Worm (Caenorhabditis elegans) whole organism, L4 larva: ENCODE data around the gene syx-3.

ENCODE experiments used
- D1046.2 ChIP-seq: fragments of 200-800 bp; sonication (Bioruptor generic); IDR thresholded peaks from 2 replicates; pipeline ENCODE4 v1.3.6; 2022; ENCODE audit warnings: missing genetic modification characterization, missing compliant biosample characterization
- F10B5.3 ChIP-seq: sonication (generic microtip); optimal IDR thresholded peaks from 2 replicates; lab custom pipeline; 2016; ENCODE audit warnings: mild to moderate bottlenecking, missing genetic modification characterization, missing compliant biosample characterization
- F26F4.8 ChIP-seq: fragments of 200-800 bp; sonication (Bioruptor generic); conservative IDR thresholded peaks from 2 replicates; pipeline ENCODE4 v1.3.6; 2022; ENCODE audit warnings: missing genetic modification characterization, missing compliant biosample characterization
- F37D6.2 ChIP-seq: sonication (generic microtip); optimal IDR thresholded peaks from 2 replicates; lab custom pipeline; 2016; ENCODE audit warnings: mild to moderate bottlenecking, missing genetic modification characterization, missing compliant biosample characterization
- F49E8.2 ChIP-seq: sonication (generic microtip); optimal IDR thresholded peaks from 2 replicates; lab custom pipeline; 2016; ENCODE audit warnings: missing compliant biosample characterization, mild to moderate bottlenecking, missing genetic modification characterization, borderline replicate concordance
- R02D3.7 ChIP-seq: fragments of 150-350 bp; sonication (generic microtip); optimal IDR thresholded peaks from 3 replicates; lab custom pipeline; 2014; ENCODE audit warnings: missing biosample characterization, missing genetic modification characterization
- T20F7.1 ChIP-seq: fragments of 200-800 bp; sonication (Bioruptor generic); optimal IDR thresholded peaks from 2 replicates; lab custom pipeline; 2018; ENCODE audit warnings: mild to moderate bottlenecking, missing genetic modification characterization, missing compliant biosample characterization
- aha-1 ChIP-seq: fragments of 150-350 bp; peaks from one replicate; lab custom pipeline; 2014; ENCODE audit warnings: missing biosample characterization, missing genetic modification characterization
- aly-2 ChIP-seq: sonication (generic microtip); optimal IDR thresholded peaks from 2 replicates; lab custom pipeline; 2018; ENCODE audit warnings: missing biosample characterization, missing genetic modification characterization
- arid-1 ChIP-seq: fragments of 200-800 bp; sonication (Bioruptor generic); conservative IDR thresholded peaks from 2 replicates; pipeline ENCODE4 v1.3.6; 2022; ENCODE audit warnings: missing genetic modification reagents, missing genetic modification characterization, missing compliant biosample characterization
- attf-4 ChIP-seq: sonication (generic microtip); optimal IDR thresholded peaks from 3 replicates; lab custom pipeline; 2017; ENCODE audit warnings: missing biosample characterization, missing genetic modification characterization
- ceh-20 ChIP-seq: fragments of 200-800 bp; sonication (Bioruptor generic); IDR thresholded peaks from 2 replicates; pipeline ENCODE4 v1.3.6; 2022; ENCODE audit warnings: missing genetic modification reagents, missing genetic modification characterization, missing compliant biosample characterization
- ceh-32 ChIP-seq: sonication (generic microtip); optimal IDR thresholded peaks from 2 replicates; lab custom pipeline; 2016; ENCODE audit warnings: mild to moderate bottlenecking, missing genetic modification characterization, missing compliant biosample characterization; ENCODE audit not compliant: poor library complexity
- ceh-44 ChIP-seq: fragments of 200-800 bp; sonication (Bioruptor generic); IDR thresholded peaks from 2 replicates; pipeline ENCODE4 v1.3.6; 2022; ENCODE audit warnings: missing genetic modification reagents, missing genetic modification characterization, missing compliant biosample characterization
- ces-1 ChIP-seq: fragments of 150-350 bp; sonication (generic microtip); optimal IDR thresholded peaks from 4 replicates; lab custom pipeline; 2014; ENCODE audit warnings: missing biosample characterization, missing genetic modification reagents, missing genetic modification characterization
- daf-16 ChIP-seq, 3 experiments: sonication (generic microtip); optimal IDR thresholded peaks; 2 replicates each; lab custom pipeline; 2016 to 2017; ENCODE audit warnings: missing genetic modification characterization in 3 of 3, missing genetic modification reagents in 3 of 3, mild to moderate bottlenecking in 2 of 3, missing compliant biosample characterization in 2 of 3, missing biosample characterization in 1 of 3, moderate library complexity in 1 of 3
- dmd-6 ChIP-seq: fragments of 200-800 bp; sonication (Bioruptor generic); IDR thresholded peaks from 2 replicates; pipeline ENCODE4 v1.3.6; 2022; ENCODE audit warnings: missing genetic modification reagents, missing genetic modification characterization, missing compliant biosample characterization
- dmd-9 ChIP-seq: fragments of 200-800 bp; sonication (Bioruptor generic); IDR thresholded peaks from 2 replicates; pipeline ENCODE4 v1.3.6; 2022; ENCODE audit warnings: missing genetic modification reagents, missing genetic modification characterization, missing compliant biosample characterization
- dpl-1 ChIP-seq: fragments of 150-350 bp; optimal IDR thresholded peaks from 2 replicates; lab custom pipeline; 2014; ENCODE audit warnings: missing biosample characterization, missing genetic modification reagents, missing genetic modification characterization
- dve-1 ChIP-seq: sonication (generic microtip); optimal IDR thresholded peaks from 2 replicates; lab custom pipeline; 2017; ENCODE audit warnings: antibody characterized with exemption, mild to moderate bottlenecking, missing genetic modification characterization, missing compliant biosample characterization; ENCODE audit not compliant: insufficient read depth
- hlh-30 ChIP-seq: sonication (generic microtip); optimal IDR thresholded peaks from 2 replicates; lab custom pipeline; 2017; ENCODE audit warnings: antibody characterized with exemption, mild to moderate bottlenecking, missing genetic modification characterization, missing compliant biosample characterization; ENCODE audit not compliant: insufficient read depth
- hmg-1.1 ChIP-seq: fragments of 200-800 bp; sonication (Bioruptor generic); IDR thresholded peaks from 2 replicates; pipeline ENCODE4 v1.3.6; 2022; ENCODE audit warnings: missing genetic modification reagents, missing genetic modification characterization, missing compliant biosample characterization
- lin-1 ChIP-seq: fragments of 200-800 bp; sonication (Bioruptor generic); IDR thresholded peaks from 2 replicates; pipeline ENCODE4 v1.3.6; 2022; ENCODE audit warnings: missing genetic modification reagents, missing genetic modification characterization, missing compliant biosample characterization
- lin-15B ChIP-seq: fragments of 150-350 bp; sonication (generic microtip); optimal IDR thresholded peaks from 3 replicates; lab custom pipeline; 2014; ENCODE audit warnings: missing biosample characterization, missing genetic modification characterization
- lin-29 ChIP-seq: fragments of 200-800 bp; sonication (Bioruptor generic); IDR thresholded peaks from 2 replicates; pipeline ENCODE4 v1.3.6; 2022; ENCODE audit warnings: missing genetic modification reagents, missing genetic modification characterization, missing compliant biosample characterization
- mdt-29 ChIP-seq: fragments of 200-800 bp; sonication (Bioruptor generic); IDR thresholded peaks from 2 replicates; pipeline ENCODE4 v1.3.6; 2022; ENCODE audit warnings: missing genetic modification reagents, missing genetic modification characterization, missing compliant biosample characterization
- nhr-28 ChIP-seq: fragments of 150-350 bp; optimal IDR thresholded peaks from 2 replicates; lab custom pipeline; 2014; ENCODE audit warnings: missing biosample characterization, missing genetic modification characterization
- nhr-41 ChIP-seq: fragments of 200-800 bp; sonication (Bioruptor generic); IDR thresholded peaks from 2 replicates; pipeline ENCODE4 v1.3.6; 2022; ENCODE audit warnings: missing genetic modification reagents, missing genetic modification characterization, missing compliant biosample characterization
- nhr-48 ChIP-seq: sonication (generic microtip); optimal IDR thresholded peaks from 2 replicates; lab custom pipeline; 2016; ENCODE audit warnings: mild to moderate bottlenecking, missing genetic modification characterization, missing compliant biosample characterization
- nhr-77 ChIP-seq: fragments of 150-350 bp; optimal IDR thresholded peaks from 2 replicates; lab custom pipeline; 2014; ENCODE audit warnings: missing biosample characterization, missing genetic modification characterization
- pqm-1 ChIP-seq: sonication (generic microtip); optimal IDR thresholded peaks from 2 replicates; lab custom pipeline; 2017; ENCODE audit warnings: missing biosample characterization, missing genetic modification characterization
- saeg-2 ChIP-seq: fragments of 200-800 bp; sonication (Bioruptor generic); IDR thresholded peaks from 2 replicates; pipeline ENCODE4 v1.3.6; 2022; ENCODE audit warnings: missing genetic modification reagents, missing genetic modification characterization, missing compliant biosample characterization
- sdz-12 ChIP-seq: fragments of 200-800 bp; sonication (Bioruptor generic); optimal IDR thresholded peaks from 2 replicates; lab custom pipeline; 2018; ENCODE audit warnings: mild to moderate bottlenecking, missing genetic modification characterization, missing compliant biosample characterization
- set-16 ChIP-seq: fragments of 200-800 bp; sonication (Bioruptor generic); IDR thresholded peaks from 2 replicates; pipeline ENCODE4 v1.3.6; 2022; ENCODE audit warnings: missing genetic modification reagents, missing genetic modification characterization, missing compliant biosample characterization
- snpc-1.2 ChIP-seq: fragments of 200-800 bp; sonication (Bioruptor generic); IDR thresholded peaks from 2 replicates; pipeline ENCODE4 v1.3.6; 2022; ENCODE audit warnings: missing genetic modification reagents, missing genetic modification characterization, missing compliant biosample characterization
- spr-1 ChIP-seq: sonication (generic microtip); optimal IDR thresholded peaks from 2 replicates; lab custom pipeline; 2016; ENCODE audit warnings: mild to moderate bottlenecking, missing genetic modification characterization, missing compliant biosample characterization
- spr-3 ChIP-seq: fragments of 200-800 bp; sonication (Bioruptor generic); optimal IDR thresholded peaks from 2 replicates; lab custom pipeline; 2018; ENCODE audit warnings: mild to moderate bottlenecking, missing genetic modification characterization, missing compliant biosample characterization
- tag-97 ChIP-seq: fragments of 200-800 bp; sonication (Bioruptor generic); IDR thresholded peaks from 2 replicates; pipeline ENCODE4 v1.3.6; 2022; ENCODE audit warnings: missing genetic modification characterization, missing compliant biosample characterization
- unc-130 ChIP-seq: sonication (generic microtip); optimal IDR thresholded peaks from 2 replicates; lab custom pipeline; 2016; ENCODE audit warnings: missing genetic modification reagents, missing genetic modification characterization, missing compliant biosample characterization
- unc-62 ChIP-seq, 3 experiments: fragments of 150-350 bp in 1 of 3; sonication (generic microtip); optimal IDR thresholded peaks in 2 of 3; peaks in 1 of 3; 1 replicate in 1 of 3; 2 replicates in 2 of 3; lab custom pipeline; 2014 to 2017; ENCODE audit warnings: missing biosample characterization in 3 of 3, missing genetic modification characterization in 3 of 3, missing genetic modification reagents in 3 of 3, missing genotype in 1 of 3
- vab-7 ChIP-seq: fragments of 200-800 bp; sonication (Bioruptor generic); IDR thresholded peaks from 2 replicates; pipeline ENCODE4 v1.3.6; 2022; ENCODE audit warnings: missing genetic modification reagents, missing genetic modification characterization, missing compliant biosample characterization
- zip-11 ChIP-seq: fragments of 200-800 bp; sonication (Bioruptor generic); IDR thresholded peaks from 2 replicates; pipeline ENCODE4 v1.3.6; 2022; ENCODE audit warnings: missing genetic modification characterization, missing compliant biosample characterization
- ztf-11 ChIP-seq: fragments of 150-350 bp; optimal IDR thresholded peaks from 2 replicates; lab custom pipeline; 2014; ENCODE audit warnings: missing biosample characterization, missing genetic modification characterization
- ztf-7 ChIP-seq: fragments of 150-350 bp; optimal IDR thresholded peaks from 2 replicates; lab custom pipeline; 2014; ENCODE audit warnings: missing biosample characterization, missing genetic modification characterization

The syx-3 gene

ce11 chrX:5329236-5329635 lies 19.7 kb upstream of the syx-3 start, which contains the start of gene C26B9.5:
TSS of gene C26B9.5 (plus strand) at chrX:5329479.
- TF ChIP-seq spr-1 (tag; lab: Kevin White, UChicago) (no peak), vab-7 (GFP tag; lab: Robert Waterston, UW) (no peak), dve-1 (tag; lab: Kevin White, UChicago) (peak; percentile 48), saeg-2 (GFP tag; lab: Robert Waterston, UW) (no peak), D1046.2 (GFP tag; lab: Robert Waterston, UW) (no peak), F49E8.2 (tag; lab: Kevin White, UChicago) (no peak), pqm-1 (tag; lab: Kevin White, UChicago) (peak; percentile 63), nhr-28 (tag; lab: Kevin White, UChicago) (peak; percentile 23), dmd-6 (peak; percentile 48), F26F4.8 (GFP tag; lab: Robert Waterston, UW) (no peak), ztf-11 (tag; lab: Kevin White, UChicago) (no peak), daf-16 (GFP tag; optimal IDR thresholded peaks at IDR 0.05; lab: Kevin White, UChicago) (no peak), daf-16 (tag; optimal IDR thresholded peaks at IDR 0.05; lab: Kevin White, UChicago) (peak; percentile 40)

- TF ChIP-seq ceh-44 (GFP tag; lab: Robert Waterston, UW): no peak
- TF ChIP-seq unc-62 (GFP tag; optimal IDR thresholded peaks at IDR 0.05 in 1 of 2; lab: Kevin White, UChicago): peak in 1 of 2 experiments; percentile 67
- TF ChIP-seq unc-62 (tag; optimal IDR thresholded peaks at IDR 0.05; lab: Kevin White, UChicago): no peak
- TF ChIP-seq set-16 (GFP tag; lab: Robert Waterston, UW): no peak
Observed at ce11 chrX:5330765-5331164, 18.1 kb upstream of the syx-3 start.

- TF ChIP-seq R02D3.7 (tag; lab: Kevin White, UChicago) (no peak), ztf-11 (tag; lab: Kevin White, UChicago) (no peak), zip-11 (GFP tag; lab: Robert Waterston, UW) (no peak), dpl-1 (GFP tag; lab: Kevin White, UChicago) (no peak), dmd-6 (no peak), T20F7.1 (GFP tag; lab: Kevin White, UChicago) (no peak), nhr-48 (tag; lab: Kevin White, UChicago) (no peak), D1046.2 (GFP tag; lab: Robert Waterston, UW) (no peak), nhr-41 (GFP tag; lab: Robert Waterston, UW) (no peak), dmd-9 (GFP tag; lab: Robert Waterston, UW) (no peak), lin-15B (tag; lab: Kevin White, UChicago) (no peak), set-16 (GFP tag; lab: Robert Waterston, UW) (no peak), sdz-12 (GFP tag; lab: Kevin White, UChicago) (no peak), snpc-1.2 (GFP tag; lab: Robert Waterston, UW) (no peak), F37D6.2 (no peak), ceh-20 (GFP tag; lab: Robert Waterston, UW) (no peak), nhr-28 (tag; lab: Kevin White, UChicago) (no peak)
- TF ChIP-seq, all 104 proteins: peak for 0
Observed at ce11 chrX:5335368-5335767, 13.5 kb upstream of the syx-3 start, which contains the start of gene C26B9.6. TSS of gene C26B9.6 (minus strand) at chrX:5335468.

- TF ChIP-seq aly-2: no peak
- TF ChIP-seq ces-1: no peak
- no peak for TF ChIP-seq spr-3 (GFP tag; lab: Kevin White, UChicago)
- no peak for TF ChIP-seq arid-1
- peak; percentile 85 for TF ChIP-seq hmg-1.1
- peak; percentile 93 for TF ChIP-seq aha-1
- no peak for TF ChIP-seq set-16 (GFP tag; lab: Robert Waterston, UW)
- TF ChIP-seq lin-29 (GFP tag; lab: Robert Waterston, UW): no peak
- no peak for TF ChIP-seq lin-15B (tag; lab: Kevin White, UChicago)
- no peak for TF ChIP-seq mdt-29
- TF ChIP-seq attf-4 (tag; lab: Kevin White, UChicago): no peak
- no peak for TF ChIP-seq F10B5.3 (tag; lab: Kevin White, UChicago)
- no peak for TF ChIP-seq T20F7.1 (GFP tag; lab: Kevin White, UChicago)
- no peak for TF ChIP-seq dpl-1 (GFP tag; lab: Kevin White, UChicago)
- no peak for TF ChIP-seq unc-130 (GFP tag; lab: Kevin White, UChicago)
- TF ChIP-seq ceh-20 (GFP tag; lab: Robert Waterston, UW): peak; percentile 52; the same call in 1 of the 2 replicates
- peak; percentile 62; the same call in 1 of the 2 replicates for TF ChIP-seq lin-1 (GFP tag; lab: Robert Waterston, UW)
- peak; percentile 95 for TF ChIP-seq hlh-30 (tag; lab: Kevin White, UChicago)
- TF ChIP-seq ztf-7: no peak
- TF ChIP-seq ceh-32 (tag; lab: Kevin White, UChicago): no peak
- TF ChIP-seq tag-97 (GFP tag; lab: Robert Waterston, UW): no peak
- TF ChIP-seq nhr-77: peak; percentile 61
Observed at ce11 chrX:5336498-5336897, 12.4 kb upstream of the syx-3 start.
